Worm (Caenorhabditis elegans): ENCODE data around the gene T24A6.1.

T24A6.1 gene

DNA sequence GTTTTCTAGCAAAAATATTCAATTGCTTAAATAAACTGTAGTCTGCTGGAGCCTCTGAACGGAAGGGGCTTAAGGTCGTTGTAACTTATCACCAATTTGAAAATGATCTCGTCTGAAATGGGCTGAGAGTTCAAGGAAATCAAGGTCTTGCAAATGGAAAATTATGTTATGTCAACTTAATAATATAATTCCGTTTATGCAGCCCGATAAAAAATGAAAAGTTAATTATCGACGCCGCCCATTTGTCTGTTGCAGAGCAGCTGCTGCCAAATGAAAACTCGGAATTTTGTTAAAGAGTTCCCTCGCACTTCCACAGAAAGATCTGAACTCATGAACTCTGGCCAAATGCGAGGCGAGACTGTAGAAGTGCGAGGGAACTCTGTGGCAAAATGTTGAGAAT lies 17.7 kb upstream of the T24A6.1 start, which contains the start of gene srbc-67:
Gene srbc-67, minus strand, starts transcription at position 101 of the 400 bp plus-strand sequence.
- TF ChIP-seq zip-8 (tag; optimal IDR thresholded peaks at IDR 0.05) (no peak), nhr-12 (tag; optimal IDR thresholded peaks at IDR 0.05) (no peak), lin-13 (tag; optimal IDR thresholded peaks at IDR 0.05) (no peak), mab-5 (tag; optimal IDR thresholded peaks at IDR 0.05) (no peak), M03D4.4 (tag; optimal IDR thresholded peaks at IDR 0.05) (no peak), ham-2 (GFP tag; optimal IDR thresholded peaks at IDR 0.05) (no peak), blmp-1 (tag; optimal IDR thresholded peaks at IDR 0.05) (no peak), lin-32 (GFP tag; optimal IDR thresholded peaks at IDR 0.05) (no peak), flh-1 (GFP tag; optimal IDR thresholded peaks at IDR 0.05) (no peak), unc-62 (GFP tag; optimal IDR thresholded peaks at IDR 0.05) (no peak), mep-1 (tag; optimal IDR thresholded peaks at IDR 0.05) (no peak), mls-2 (tag; optimal IDR thresholded peaks at IDR 0.05) (no peak), tbx-8 (GFP tag; optimal IDR thresholded peaks at IDR 0.05) (no peak), nhr-2 (tag; optimal IDR thresholded peaks at IDR 0.05) (no peak), pha-4 (tag; optimal IDR thresholded peaks at IDR 0.05) (no peak)

DNA sequence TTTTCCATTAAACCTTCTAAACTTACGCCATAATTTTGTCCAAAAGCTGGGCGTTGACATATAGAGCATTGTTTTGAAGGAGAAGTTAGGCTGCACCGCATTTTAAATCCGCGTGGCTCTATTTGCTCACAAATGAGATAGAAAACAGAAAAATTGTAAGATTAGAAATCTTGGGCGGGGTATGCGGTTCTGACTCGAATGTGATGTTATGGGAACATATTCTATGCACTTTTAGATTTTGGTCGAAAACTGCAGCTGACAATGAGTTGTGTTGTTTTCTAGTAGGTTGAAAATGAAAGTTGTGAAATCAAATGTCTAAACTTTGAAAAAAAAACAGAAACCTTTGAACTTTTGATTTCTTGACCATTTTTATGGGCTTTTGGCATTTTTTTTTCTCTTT lies 15.5 kb upstream of the T24A6.1 start, which contains the start of gene nhr-222:
Gene nhr-222, minus strand, starts transcription at position 101 of the 400 bp plus-strand sequence.
- TF ChIP-seq lsy-2 (tag; optimal IDR thresholded peaks at IDR 0.05) (no peak), nhr-76 (tag; optimal IDR thresholded peaks at IDR 0.05) (no peak), nhr-28 (tag; optimal IDR thresholded peaks at IDR 0.05) (no peak)

DNA sequence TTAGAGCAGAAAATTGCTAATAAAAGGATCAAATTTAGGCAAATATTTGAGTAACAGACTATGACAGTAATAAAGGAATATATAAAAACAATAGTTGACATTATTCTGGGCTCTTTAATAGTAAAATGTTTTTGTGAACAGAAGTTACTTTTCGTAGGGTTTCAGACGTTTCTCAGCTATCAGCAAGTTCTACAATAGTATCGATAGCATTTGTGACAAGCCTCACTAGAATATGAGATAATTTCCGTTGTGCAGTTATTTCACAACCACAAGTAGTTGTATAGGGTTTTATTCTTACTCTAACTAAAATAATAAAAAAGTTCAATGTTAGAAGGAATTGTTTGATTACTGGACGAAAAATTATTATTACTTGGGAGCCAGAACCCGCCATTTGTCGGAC lies 12.3 kb upstream of the T24A6.1 start, which contains the start of gene srbc-68:
Gene srbc-68, minus strand, starts transcription at position 101 of the 400 bp plus-strand sequence.
- TF ChIP-seq bed-3 (GFP tag; optimal IDR thresholded peaks at IDR 0.05) (no peak), mep-1 (tag; optimal IDR thresholded peaks at IDR 0.05) (no peak), zip-8 (tag; optimal IDR thresholded peaks at IDR 0.05) (no peak), M03D4.4 (tag; optimal IDR thresholded peaks at IDR 0.05) (no peak), lin-13 (tag; optimal IDR thresholded peaks at IDR 0.05) (no peak), cnd-1 (tag; optimal IDR thresholded peaks at IDR 0.05) (no peak), elt-3 (tag; optimal IDR thresholded peaks at IDR 0.05) (no peak), mls-2 (tag; optimal IDR thresholded peaks at IDR 0.05) (no peak), ceh-83 (GFP tag; optimal IDR thresholded peaks at IDR 0.05) (no peak), flh-1 (GFP tag; optimal IDR thresholded peaks at IDR 0.05) (no peak), elt-1 (tag; optimal IDR thresholded peaks at IDR 0.05; ENCODE audit: borderline replicate concordance, insufficient read depth) (no peak), lin-32 (GFP tag; optimal IDR thresholded peaks at IDR 0.05) (no peak), nhr-28 (tag; optimal IDR thresholded peaks at IDR 0.05) (no peak)

DNA sequence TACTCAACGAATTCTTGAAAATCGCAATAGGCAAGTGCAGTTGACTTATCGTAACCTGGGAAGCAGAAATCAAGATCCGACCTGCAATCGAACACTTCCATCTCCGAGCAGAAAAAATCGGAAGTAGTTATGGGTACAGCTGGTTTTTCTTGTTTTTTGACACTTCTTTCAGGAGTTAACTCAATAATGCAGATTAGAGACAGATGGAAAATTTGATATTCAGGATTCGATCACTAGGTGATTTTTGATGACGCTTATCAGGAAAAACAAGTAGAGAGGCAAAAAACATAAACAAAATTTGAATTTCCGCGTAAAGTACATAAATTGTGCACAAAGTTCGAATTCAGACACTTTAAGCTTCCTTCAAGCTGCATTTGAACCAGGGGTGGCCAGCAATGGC lies 10.0 kb upstream of the T24A6.1 start, which contains the start of gene srw-130:
Gene srw-130, minus strand, starts transcription at position 101 of the 400 bp plus-strand sequence.
- TF ChIP-seq lin-32 (GFP tag; optimal IDR thresholded peaks at IDR 0.05), result no peak

DNA sequence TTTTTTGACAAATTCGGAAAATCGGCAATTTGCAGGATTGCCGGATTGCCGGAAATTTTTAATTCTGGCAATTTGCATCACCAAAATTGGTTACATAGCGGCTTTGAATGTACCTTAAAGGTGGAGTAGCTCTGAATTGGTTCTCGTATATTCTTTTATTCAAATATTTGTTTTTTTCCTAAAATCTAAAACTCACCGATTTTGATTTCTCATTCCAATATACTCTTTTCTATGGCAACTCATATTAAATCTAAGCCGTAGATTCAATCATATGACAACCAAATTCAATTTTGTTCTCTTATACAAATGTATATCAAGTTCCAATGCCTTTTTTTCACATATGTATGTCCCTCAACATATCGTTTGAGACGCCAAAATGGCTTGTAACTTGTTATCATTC lies 9.3 kb upstream of the T24A6.1 start, which contains the start of gene sri-21:
Gene sri-21, plus strand, starts transcription at position 301 of the 400 bp plus-strand sequence.
- TF ChIP-seq lin-13 (tag; optimal IDR thresholded peaks at IDR 0.05), result no peak
- TF ChIP-seq nhr-28 (tag; optimal IDR thresholded peaks at IDR 0.05), result no peak
- TF ChIP-seq ztf-11 (tag; optimal IDR thresholded peaks at IDR 0.05), result no peak
- TF ChIP-seq unc-62 (GFP tag; optimal IDR thresholded peaks at IDR 0.05), result no peak
- TF ChIP-seq tbx-8 (GFP tag; optimal IDR thresholded peaks at IDR 0.05), result no peak
- TF ChIP-seq nhr-237 (tag; optimal IDR thresholded peaks at IDR 0.05), result no peak
- TF ChIP-seq elt-1 (tag; optimal IDR thresholded peaks at IDR 0.05; ENCODE audit: borderline replicate concordance, insufficient read depth), result no peak
- TF ChIP-seq mls-2 (tag; optimal IDR thresholded peaks at IDR 0.05), result no peak
- no peak for TF ChIP-seq blmp-1 (tag; optimal IDR thresholded peaks at IDR 0.05)
- no peak for TF ChIP-seq unc-120 (tag; optimal IDR thresholded peaks at IDR 0.05; ENCODE audit: poor library complexity, severe bottlenecking)
- TF ChIP-seq M03D4.4 (tag; optimal IDR thresholded peaks at IDR 0.05), result no peak
- TF ChIP-seq mab-5 (tag; optimal IDR thresholded peaks at IDR 0.05), result no peak
- TF ChIP-seq ham-2 (GFP tag; optimal IDR thresholded peaks at IDR 0.05), result no peak

DNA sequence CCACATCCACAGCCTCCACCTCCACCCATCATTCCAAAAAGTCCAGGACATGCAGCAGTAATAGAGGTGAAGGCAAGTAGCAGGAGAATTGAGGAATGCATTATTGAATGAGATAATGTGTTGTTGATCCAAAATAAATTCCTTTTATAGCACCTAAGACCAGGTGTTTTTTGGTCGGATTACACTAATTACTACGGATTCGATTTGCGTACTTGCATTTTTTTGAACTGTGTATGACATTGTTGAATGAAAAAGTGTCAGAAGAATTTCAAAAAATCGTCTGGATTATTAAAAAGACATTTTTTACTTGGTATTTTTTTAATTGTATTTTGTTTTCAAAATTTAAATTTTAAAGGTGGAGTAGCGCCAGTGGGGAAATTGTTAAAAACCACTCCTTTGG lies 7.1 kb upstream of the T24A6.1 start, which contains the start of gene grl-28:
Gene grl-28, minus strand, starts transcription at position 101 of the 400 bp plus-strand sequence.
- TF ChIP-seq mls-2 (tag; optimal IDR thresholded peaks at IDR 0.05) (no peak), sptf-1 (tag; optimal IDR thresholded peaks at IDR 0.05) (no peak), ces-1 (GFP tag; optimal IDR thresholded peaks at IDR 0.05) (no peak), elt-3 (tag; optimal IDR thresholded peaks at IDR 0.05) (no peak), lsy-2 (tag; optimal IDR thresholded peaks at IDR 0.05) (no peak), unc-39 (tag; optimal IDR thresholded peaks at IDR 0.05) (no peak), elt-1 (tag; optimal IDR thresholded peaks at IDR 0.05; ENCODE audit: borderline replicate concordance, insufficient read depth) (no peak)

Data from whole organism, mixed stage, embryonic.